Fruit fly (Drosophila melanogaster) whole organism, prepupa: ENCODE data around the gene CG44838.

ENCODE experiments used
- CG10669 ChIP-seq: fragments of 200-800 bp; sonication (Bioruptor generic); optimal IDR thresholded peaks from 3 replicates; lab custom pipeline; 2018; ENCODE audit warnings: missing biosample characterization, mild to moderate bottlenecking, missing genetic modification characterization, moderate library complexity
- CG11902 ChIP-seq: fragments of 200-800 bp; sonication (Bioruptor generic); optimal IDR thresholded peaks from 3 replicates; lab custom pipeline; 2016; ENCODE audit warnings: missing biosample characterization, missing genetic modification characterization
- CG15336 ChIP-seq: fragments of 200-800 bp; sonication (Bioruptor generic); IDR thresholded peaks from 2 replicates; pipeline ENCODE4 v1.3.6; 2022; ENCODE audit warnings: missing biosample characterization, missing genetic modification characterization
- CG1621 ChIP-seq: fragments of 200-800 bp; sonication (Bioruptor generic); optimal IDR thresholded peaks from 3 replicates; lab custom pipeline; 2018; ENCODE audit warnings: missing biosample characterization, mild to moderate bottlenecking, missing genetic modification characterization
- CG16779 ChIP-seq: fragments of 200-800 bp; sonication (Bioruptor generic); optimal IDR thresholded peaks from 3 replicates; lab custom pipeline; 2017; ENCODE audit warnings: missing biosample characterization, mild to moderate bottlenecking, missing genetic modification characterization
- CG3032 ChIP-seq: fragments of 200-800 bp; optimal IDR thresholded peaks from 2 replicates; lab custom pipeline; 2019; ENCODE audit warnings: missing biosample characterization, mild to moderate bottlenecking, missing genetic modification characterization, moderate library complexity
- CG31627 ChIP-seq: fragments of 200-800 bp; sonication (Bioruptor generic); optimal IDR thresholded peaks from 3 replicates; lab custom pipeline; 2016; ENCODE audit warnings: missing biosample characterization, missing genetic modification characterization
- CG32006 ChIP-seq: fragments of 200-800 bp; sonication (Bioruptor generic); optimal IDR thresholded peaks from 3 replicates; lab custom pipeline; 2017; ENCODE audit warnings: missing biosample characterization, mild to moderate bottlenecking, missing genetic modification characterization
- CG34406 ChIP-seq: fragments of 200-800 bp; sonication (Bioruptor generic); optimal IDR thresholded peaks from 3 replicates; lab custom pipeline; 2016; ENCODE audit warnings: missing biosample characterization, missing genetic modification characterization
- CG4318 ChIP-seq: fragments of 200-800 bp; sonication (Bioruptor generic); optimal IDR thresholded peaks from 3 replicates; lab custom pipeline; 2017; ENCODE audit warnings: missing biosample characterization, mild to moderate bottlenecking, missing genetic modification characterization
- CG6163 ChIP-seq: fragments of 200-800 bp; sonication (Bioruptor generic); IDR thresholded peaks from 3 replicates; pipeline ENCODE4 v1.3.6; 2022; ENCODE audit warnings: missing biosample characterization, missing genetic modification characterization
- CG6276 ChIP-seq: fragments of 200-800 bp; sonication (Bioruptor generic); optimal IDR thresholded peaks from 2 replicates; lab custom pipeline; 2017; ENCODE audit warnings: missing biosample characterization, mild to moderate bottlenecking, missing genetic modification characterization
- CG6808 ChIP-seq: fragments of 200-800 bp; sonication (Bioruptor generic); optimal IDR thresholded peaks from 3 replicates; lab custom pipeline; 2017; ENCODE audit warnings: missing biosample characterization, missing genetic modification characterization, mild to moderate bottlenecking, moderate library complexity, missing genetic modification reagents
- CG8119 ChIP-seq: fragments of 200-800 bp; sonication (Bioruptor generic); IDR thresholded peaks from 3 replicates; pipeline ENCODE4 v1.3.6; 2022; ENCODE audit warnings: missing biosample characterization, missing genetic modification characterization
- CG8632 ChIP-seq: fragments of 200-800 bp; sonication (Bioruptor generic); optimal IDR thresholded peaks from 3 replicates; lab custom pipeline; 2016; ENCODE audit warnings: missing biosample characterization, missing genetic modification characterization
- CG9139 ChIP-seq: fragments of 200-800 bp; sonication (Bioruptor generic); optimal IDR thresholded peaks from 3 replicates; lab custom pipeline; 2017; ENCODE audit warnings: missing biosample characterization, mild to moderate bottlenecking, missing genetic modification characterization
- Eip75B ChIP-seq: fragments of 200-800 bp; sonication (Bioruptor generic); optimal IDR thresholded peaks from 3 replicates; lab custom pipeline; 2016; ENCODE audit warnings: missing biosample characterization, missing genetic modification characterization
- Eip78C ChIP-seq: fragments of 200-800 bp; sonication (Bioruptor generic); peaks from one replicate; lab custom pipeline; 2016; ENCODE audit warnings: missing biosample characterization, missing genetic modification characterization
- Eip93F ChIP-seq: fragments of 200-800 bp; sonication (Bioruptor generic); optimal IDR thresholded peaks from 2 replicates; lab custom pipeline; 2016; ENCODE audit warnings: missing biosample characterization, mild to moderate bottlenecking, missing genetic modification characterization
- Ets21C ChIP-seq: fragments of 200-800 bp; sonication (Bioruptor generic); optimal IDR thresholded peaks from 3 replicates; lab custom pipeline; 2016; ENCODE audit warnings: missing biosample characterization, missing genetic modification characterization
- Ets96B ChIP-seq: fragments of 200-800 bp; optimal IDR thresholded peaks from 2 replicates; lab custom pipeline; 2019; ENCODE audit warnings: missing biosample characterization, mild to moderate bottlenecking, missing genetic modification characterization, moderate library complexity
- Hr38 ChIP-seq: sonication (Bioruptor generic); optimal IDR thresholded peaks from 2 replicates; lab custom pipeline; 2016; ENCODE audit warnings: missing biosample characterization, missing genetic modification characterization
- Lpt ChIP-seq: fragments of 200-800 bp; sonication (Bioruptor generic); optimal IDR thresholded peaks from 3 replicates; lab custom pipeline; 2016; ENCODE audit warnings: missing biosample characterization, missing genetic modification characterization
- Met ChIP-seq: fragments of 200-800 bp; sonication (Bioruptor generic); optimal IDR thresholded peaks from 3 replicates; lab custom pipeline; 2016; ENCODE audit warnings: missing biosample characterization, missing genetic modification characterization
- Smox ChIP-seq: fragments of 200-800 bp; sonication (Bioruptor generic); optimal IDR thresholded peaks from 3 replicates; lab custom pipeline; 2016; ENCODE audit warnings: missing biosample characterization, missing genetic modification characterization
- Sox102F ChIP-seq: fragments of 200-800 bp; sonication (Bioruptor generic); optimal IDR thresholded peaks from 2 replicates; lab custom pipeline; 2016; ENCODE audit warnings: missing biosample characterization, mild to moderate bottlenecking, missing genetic modification characterization
- Sox14 ChIP-seq: fragments of 200-800 bp; sonication (Bioruptor generic); optimal IDR thresholded peaks from 3 replicates; lab custom pipeline; 2016; ENCODE audit warnings: missing biosample characterization, missing genetic modification characterization
- Sox15 ChIP-seq: fragments of 200-800 bp; sonication (Bioruptor generic); optimal IDR thresholded peaks from 3 replicates; lab custom pipeline; 2016; ENCODE audit warnings: missing biosample characterization, missing genetic modification characterization
- achi ChIP-seq: fragments of 200-800 bp; sonication (Bioruptor generic); optimal IDR thresholded peaks from 3 replicates; lab custom pipeline; 2016; ENCODE audit warnings: missing biosample characterization, missing genetic modification characterization
- acj6 ChIP-seq: fragments of 200-800 bp; sonication (Bioruptor generic); optimal IDR thresholded peaks from 3 replicates; lab custom pipeline; 2016; ENCODE audit warnings: missing biosample characterization, missing genetic modification characterization
- cyc ChIP-seq: fragments of 200-800 bp; sonication (Bioruptor generic); optimal IDR thresholded peaks from 3 replicates; lab custom pipeline; 2016; ENCODE audit warnings: missing biosample characterization, missing genetic modification characterization
- eg ChIP-seq: fragments of 200-800 bp; sonication (Bioruptor generic); IDR thresholded peaks from 3 replicates; pipeline ENCODE4 v1.3.6; 2022; ENCODE audit warnings: missing biosample characterization, missing genetic modification characterization
- fd59A ChIP-seq: fragments of 200-800 bp; sonication (Bioruptor generic); optimal IDR thresholded peaks from 2 replicates; lab custom pipeline; 2017; ENCODE audit warnings: missing biosample characterization, mild to moderate bottlenecking, missing genetic modification characterization, missing genetic modification reagents
- fd85E ChIP-seq: fragments of 200-800 bp; sonication (Bioruptor generic); optimal IDR thresholded peaks from 3 replicates; lab custom pipeline; 2016; ENCODE audit warnings: missing biosample characterization, missing genetic modification characterization
- net ChIP-seq: fragments of 200-800 bp; sonication (Bioruptor generic); optimal IDR thresholded peaks from 3 replicates; lab custom pipeline; 2016; ENCODE audit warnings: missing biosample characterization, missing genetic modification characterization
- salr ChIP-seq, 2 experiments: fragments of 200-800 bp; sonication (Bioruptor generic); optimal IDR thresholded peaks; 3 replicates each; lab custom pipeline; 2016 to 2018; ENCODE audit warnings: missing biosample characterization in 2 of 2, missing genetic modification characterization in 2 of 2, mild to moderate bottlenecking in 1 of 2
- spab ChIP-seq: fragments of 200-800 bp; sonication (Bioruptor generic); optimal IDR thresholded peaks from 2 replicates; lab custom pipeline; 2017; ENCODE audit warnings: missing biosample characterization, mild to moderate bottlenecking, missing genetic modification characterization, missing genetic modification reagents
- topi ChIP-seq: fragments of 200-800 bp; sonication (Bioruptor generic); optimal IDR thresholded peaks from 3 replicates; lab custom pipeline; 2016; ENCODE audit warnings: missing biosample characterization, missing genetic modification characterization
- vri ChIP-seq: fragments of 200-800 bp; sonication (Bioruptor generic); optimal IDR thresholded peaks from 3 replicates; lab custom pipeline; 2016; ENCODE audit warnings: missing biosample characterization, mild to moderate bottlenecking, missing genetic modification characterization

CG44838 gene

DNA sequence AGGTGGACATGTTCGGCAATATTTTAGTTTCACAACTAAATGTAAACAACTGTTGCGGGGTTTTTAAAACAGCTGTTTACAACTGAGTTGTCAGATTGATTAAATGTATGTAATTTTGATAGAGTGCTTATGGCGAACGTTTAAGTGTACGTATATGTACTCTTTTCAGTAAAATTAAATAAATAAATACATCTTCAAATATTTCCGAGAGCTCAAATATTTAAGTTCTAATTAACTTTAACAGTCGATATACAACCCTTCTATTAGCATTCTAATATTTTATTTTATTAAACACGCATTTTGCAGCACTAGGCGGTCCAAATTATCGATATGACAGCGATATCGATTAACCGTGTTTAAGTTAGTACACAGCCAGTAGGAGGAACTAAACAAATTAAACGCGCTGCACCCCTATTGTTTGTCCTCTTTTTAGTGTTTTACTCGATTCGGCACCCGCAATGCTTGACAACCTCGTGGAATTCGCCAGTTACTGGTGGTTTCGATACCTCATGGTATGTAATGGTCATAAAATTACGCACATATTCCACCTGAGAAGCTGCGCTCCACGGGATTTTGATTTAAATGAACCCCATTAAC, 9.2 kb upstream of the CG44838 start, which contains the start of the genes CG3448 and ghi (continued):
- TF ChIP-seq Sox102F (GFP tag; lab: Kevin White, UChicago) (no peak), eg (GFP tag; lab: Robert Waterston, UW) (peak; percentile 55; the same call in 2 of the 3 replicates), CG4318 (GFP tag; lab: Kevin White, UChicago) (no peak), CG16779 (tag; lab: Kevin White, UChicago) (no peak), Eip75B (peak; percentile 72), Eip78C (peak; percentile 89), Sox15 (GFP tag; lab: Kevin White, UChicago) (no peak), fd85E (GFP tag; lab: Kevin White, UChicago) (peak; percentile 22), spab (GFP tag; lab: Kevin White, UChicago) (no peak), CG11902 (no peak), net (GFP tag; lab: Kevin White, UChicago) (peak; percentile 47), CG9139 (GFP tag; lab: Kevin White, UChicago) (no peak), CG6163 (GFP tag; lab: Robert Waterston, UW) (no peak), topi (GFP tag; lab: Kevin White, UChicago) (peak; percentile 55), salr (GFP tag; optimal IDR thresholded peaks at IDR 0.05; lab: Kevin White, UChicago) (no peak), fd59A (GFP tag; lab: Kevin White, UChicago) (no peak), Ets21C (GFP tag; lab: Kevin White, UChicago) (peak; percentile 31), CG1621 (tag; lab: Kevin White, UChicago) (peak; percentile 11), Smox (GFP tag; lab: Kevin White, UChicago) (no peak), Eip93F (GFP tag; lab: Kevin White, UChicago) (peak; percentile 64), achi (peak; percentile 60), CG3032 (tag; lab: Kevin White, UChicago) (peak; percentile 70), Hr38 (GFP tag; lab: Kevin White, UChicago) (no peak), CG8632 (peak; percentile 9), CG15336 (GFP tag; lab: Robert Waterston, UW) (0 out of 2 replicates have a peak, but pooled peaks have one; percentile 25), CG6276 (GFP tag; lab: Kevin White, UChicago) (no peak), Lpt (peak; percentile 56), vri (GFP tag; lab: Kevin White, UChicago) (peak; percentile 32), cyc (GFP tag; lab: Kevin White, UChicago) (peak; percentile 67), CG10669 (GFP tag; lab: Kevin White, UChicago) (peak; percentile 32), Sox14 (peak; percentile 30), Ets96B (peak; percentile 56), acj6 (GFP tag; lab: Kevin White, UChicago) (peak; percentile 58), CG32006 (GFP tag; lab: Kevin White, UChicago) (no peak), CG34406 (GFP tag; lab: Kevin White, UChicago) (peak; percentile 19), CG8119 (no peak), CG31627 (GFP tag; lab: Kevin White, UChicago) (peak; percentile 23)
- TF ChIP-seq, all 60 proteins: peak for 39

DNA sequence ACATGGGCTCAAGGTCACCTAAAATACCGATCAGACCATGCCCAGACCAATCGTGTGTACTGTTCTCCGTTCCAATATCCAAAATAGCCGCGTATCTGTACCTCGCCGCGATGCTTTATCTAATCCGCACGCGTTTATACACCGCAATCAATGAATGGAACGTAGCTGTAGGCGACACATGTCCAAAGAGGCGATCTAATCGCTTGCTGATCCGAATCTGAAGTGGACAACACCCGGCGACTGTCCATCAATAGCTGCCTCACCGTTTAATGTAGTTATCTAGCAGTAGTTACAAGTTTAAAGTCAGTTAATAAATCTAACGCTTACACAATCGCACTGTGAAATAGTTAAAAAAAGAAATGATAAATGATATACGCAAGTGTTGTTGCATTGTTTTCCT, 8.4 kb upstream of the CG44838 start:
- TF ChIP-seq CG6808 (no peak), CG6276 (GFP tag; lab: Kevin White, UChicago) (no peak), Met (no peak), CG11902 (no peak)
